Fruit fly (Drosophila melanogaster): ENCODE data around the gene wam.

dm6 chr3R:23314332-23314731 is 26.5 kb upstream of the wam start:
- TF ChIP-seq Jra (GFP tag; optimal IDR thresholded peaks at IDR 0.05), result no peak
- TF ChIP-seq br (GFP tag; optimal IDR thresholded peaks at IDR 0.05), result no peak
- peak; percentile 24 for TF ChIP-seq psq (GFP tag; optimal IDR thresholded peaks at IDR 0.05)
